Fruit fly (Drosophila melanogaster): Measurements from ENCODE around the gene Hsp68.

Gene Hsp68

DNA sequence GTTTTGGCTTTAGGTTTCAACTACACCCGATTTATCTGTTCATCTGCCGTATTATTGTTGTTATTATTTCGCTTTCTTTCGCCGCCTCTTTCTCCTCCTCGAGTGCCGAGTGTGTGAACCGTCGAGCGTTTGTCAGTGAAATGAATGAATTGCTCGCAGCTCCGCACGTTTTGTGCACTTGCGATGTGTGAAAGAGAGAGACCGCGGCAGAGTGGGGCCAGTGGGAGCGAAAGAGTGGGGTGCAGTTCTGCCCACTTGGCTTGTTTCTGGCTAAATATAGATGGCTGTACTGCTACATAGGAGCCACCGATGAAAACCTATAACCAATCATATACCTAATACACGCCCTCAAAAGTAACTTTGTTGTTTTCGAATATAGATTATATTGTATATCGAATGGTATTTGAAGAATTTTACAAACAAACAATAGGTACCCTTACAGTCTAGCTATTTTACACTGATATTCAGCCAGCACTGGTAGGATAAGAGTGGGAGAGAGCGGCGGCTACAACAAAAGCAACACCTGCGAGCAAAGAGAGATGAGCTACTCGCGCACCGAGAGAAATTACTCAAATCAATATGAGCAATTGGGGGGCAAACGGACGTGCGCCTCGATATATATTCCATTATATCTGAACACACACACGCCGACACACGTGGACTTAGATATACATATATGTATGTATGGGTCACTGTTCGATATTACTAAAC lies 50.5 kb downstream of the Hsp68 start (continued):
- TF ChIP-seq Opbp (GFP tag; IDR thresholded peaks at IDR 0.05; ENCODE audit: partially characterized antibody) (0 out of 3 replicates have a peak, but pooled peaks have one; percentile 16), Kr (GFP tag; optimal IDR thresholded peaks at IDR 0.05) (no peak), hth (optimal IDR thresholded peaks at IDR 0.05) (no peak), CG3726 (GFP tag; IDR thresholded peaks at IDR 0.05) (no peak), CG9797 (GFP tag; optimal IDR thresholded peaks at IDR 0.05) (no peak), Dbx (GFP tag; IDR thresholded peaks at IDR 0.05) (peak; percentile 41; the same call in 1 of the 3 replicates), pfk (GFP tag; optimal IDR thresholded peaks at IDR 0.05) (no peak), CG15011 (GFP tag; optimal IDR thresholded peaks at IDR 0.05) (no peak), salm (tag; optimal IDR thresholded peaks at IDR 0.05) (no peak), NfI (GFP tag; optimal IDR thresholded peaks at IDR 0.05) (no peak), CG8924 (tag; optimal IDR thresholded peaks at IDR 0.05) (no peak), bigmax (GFP tag; optimal IDR thresholded peaks at IDR 0.05) (no peak), ken (GFP tag; IDR thresholded peaks at IDR 0.05) (peak; percentile 48; the same call in 1 of the 3 replicates), Xrp1 (GFP tag; IDR thresholded peaks at IDR 0.05) (peak; percentile 45; the same call in 1 of the 2 replicates), tll (GFP tag; optimal IDR thresholded peaks at IDR 0.05) (no peak), Camta (GFP tag; optimal IDR thresholded peaks at IDR 0.05) (no peak), insv (GFP tag; optimal IDR thresholded peaks at IDR 0.05) (no peak), Meics (GFP tag; optimal IDR thresholded peaks at IDR 0.05) (peak; percentile 41), Aef1 (GFP tag; IDR thresholded peaks at IDR 0.05) (0 out of 3 replicates have a peak, but pooled peaks have one; percentile 26), scrt (GFP tag; optimal IDR thresholded peaks at IDR 0.05) (no peak), gsb (GFP tag; IDR thresholded peaks at IDR 0.05) (no peak), CG18764 (GFP tag; optimal IDR thresholded peaks at IDR 0.05) (no peak), crp (GFP tag; optimal IDR thresholded peaks at IDR 0.05) (no peak), B-H1 (GFP tag; IDR thresholded peaks at IDR 0.05) (no peak), klu (GFP tag; IDR thresholded peaks at IDR 0.05) (peak; percentile 25; the same call in 1 of the 2 replicates), Spps (tag; optimal IDR thresholded peaks at IDR 0.05) (no peak), CG7928 (GFP tag; optimal IDR thresholded peaks at IDR 0.05) (no peak), prd (optimal IDR thresholded peaks at IDR 0.05) (no peak), prd (GFP tag; IDR thresholded peaks at IDR 0.05) (no peak), GATAe (GFP tag; conservative IDR thresholded peaks at IDR 0.05) (no peak), CG43689 (GFP tag; IDR thresholded peaks at IDR 0.05) (no peak), ham (GFP tag; IDR thresholded peaks at IDR 0.05) (no peak), Jarid2 (GFP tag; optimal IDR thresholded peaks at IDR 0.05) (peak; percentile 37), Bdp1 (GFP tag; optimal IDR thresholded peaks at IDR 0.05) (no peak), CG13424 (tag; optimal IDR thresholded peaks at IDR 0.05) (no peak), gcm2 (GFP tag; optimal IDR thresholded peaks at IDR 0.05) (no peak), so (GFP tag; IDR thresholded peaks at IDR 0.05) (peak; percentile 17; the same call in 1 of the 3 replicates), esg (GFP tag; conservative IDR thresholded peaks at IDR 0.05) (no peak), Hr51 (GFP tag; optimal IDR thresholded peaks at IDR 0.05) (peak in 1 of 2 experiments; percentile 11), fd102C (GFP tag; optimal IDR thresholded peaks at IDR 0.05) (no peak), mam (GFP tag; optimal IDR thresholded peaks at IDR 0.05) (no peak), B-H2 (GFP tag; optimal IDR thresholded peaks at IDR 0.05) (no peak), exex (tag; optimal IDR thresholded peaks at IDR 0.05) (no peak), mirr (GFP tag; optimal IDR thresholded peaks at IDR 0.05) (peak; percentile 46), maf-S (GFP tag; optimal IDR thresholded peaks at IDR 0.05) (no peak), sens (GFP tag) (peak; percentile 82), Vsx1 (GFP tag; optimal IDR thresholded peaks at IDR 0.05) (no peak), CG10979 (tag; optimal IDR thresholded peaks at IDR 0.05) (peak; percentile 8), Hmr (GFP tag; optimal IDR thresholded peaks at IDR 0.05) (no peak), Dll (GFP tag; IDR thresholded peaks at IDR 0.05; ENCODE audit: partially characterized antibody) (no peak)

Data from whole organism, embryonic.